Fruit fly (Drosophila melanogaster) whole organism, embryonic: Measurements from ENCODE around the gene VhaAC45RP.
A peak's percentile ranks its signal among the peaks of the same experiment; 100 is the strongest.

ENCODE experiments used
- Adf1 ChIP-seq: fragments of 200-800 bp; sonication (Bioruptor generic); IDR thresholded peaks from 2 replicates; pipeline ENCODE4 v1.3.6; 2022; ENCODE audit warnings: missing biosample characterization, missing genetic modification characterization
- BtbVII ChIP-seq: fragments of 200-800 bp; sonication (Bioruptor generic); optimal IDR thresholded peaks from 3 replicates; lab custom pipeline; 2017; ENCODE audit warnings: missing biosample characterization, mild to moderate bottlenecking, missing genetic modification characterization
- CG10431 ChIP-seq: fragments of 200-800 bp; sonication (Bioruptor generic); optimal IDR thresholded peaks from 3 replicates; lab custom pipeline; 2018; ENCODE audit warnings: missing biosample characterization, mild to moderate bottlenecking, missing genetic modification characterization
- CG12391 ChIP-seq: fragments of 200-800 bp; sonication (Bioruptor generic); optimal IDR thresholded peaks from 3 replicates; lab custom pipeline; 2018; ENCODE audit warnings: missing biosample characterization, mild to moderate bottlenecking, missing genetic modification characterization, moderate library complexity
- CG18011 ChIP-seq: fragments of 200-800 bp; sonication (Bioruptor generic); optimal IDR thresholded peaks from 2 replicates; lab custom pipeline; 2017; ENCODE audit warnings: missing biosample characterization, missing genetic modification characterization, mild to moderate bottlenecking, moderate library complexity, missing genotype
- CG2199 ChIP-seq: fragments of 200-800 bp; sonication (Bioruptor generic); IDR thresholded peaks from 3 replicates; pipeline ENCODE4 v1.3.6; 2022; ENCODE audit warnings: missing biosample characterization, missing genetic modification characterization
- CG30403 ChIP-seq: fragments of 200-800 bp; sonication (Bioruptor generic); optimal IDR thresholded peaks from 3 replicates; lab custom pipeline; 2016; ENCODE audit warnings: missing biosample characterization, missing genetic modification characterization
- CG31224 ChIP-seq: fragments of 200-800 bp; sonication (Bioruptor generic); IDR thresholded peaks from 2 replicates; pipeline ENCODE4 v1.3.6; 2022; ENCODE audit warnings: missing biosample characterization, missing genetic modification characterization
- CG31441 ChIP-seq: fragments of 200-800 bp; sonication (Bioruptor generic); IDR thresholded peaks from 2 replicates; pipeline ENCODE4 v1.3.6; 2022; ENCODE audit warnings: missing biosample characterization, missing genetic modification characterization
- CG3407 ChIP-seq: fragments of 200-800 bp; sonication (Bioruptor generic); optimal IDR thresholded peaks from 2 replicates; lab custom pipeline; 2018; ENCODE audit warnings: missing biosample characterization, mild to moderate bottlenecking, missing genetic modification characterization
- CG34224 ChIP-seq: fragments of 200-800 bp; sonication (Bioruptor generic); IDR thresholded peaks from 3 replicates; pipeline ENCODE4 v1.3.6; 2022; ENCODE audit warnings: missing biosample characterization, missing genetic modification characterization; ENCODE audit not compliant: partially characterized antibody
- CG3726 ChIP-seq: fragments of 200-800 bp; sonication (Bioruptor generic); IDR thresholded peaks from 3 replicates; pipeline ENCODE4, ENCODE4 v1.3.6; 2022; ENCODE audit warnings: missing biosample characterization, missing genetic modification characterization
- CG3838 ChIP-seq: fragments of 200-800 bp; sonication (Bioruptor generic); optimal IDR thresholded peaks from 3 replicates; lab custom pipeline; 2016; ENCODE audit warnings: missing biosample characterization, missing genetic modification characterization
- CG4282 ChIP-seq: fragments of 200-800 bp; sonication (Bioruptor generic); optimal IDR thresholded peaks from 2 replicates; lab custom pipeline; 2016; ENCODE audit warnings: missing biosample characterization, missing genetic modification characterization
- CG6813 ChIP-seq: fragments of 200-800 bp; sonication (Bioruptor generic); optimal IDR thresholded peaks from 2 replicates; lab custom pipeline; 2017; ENCODE audit warnings: missing biosample characterization, missing genetic modification characterization, mild to moderate bottlenecking, moderate library complexity, missing genetic modification reagents
- Deaf1 ChIP-seq: fragments of 200-800 bp; optimal IDR thresholded peaks from 3 replicates; lab custom pipeline; 2019; ENCODE audit warnings: missing biosample characterization, mild to moderate bottlenecking, missing genetic modification characterization, moderate library complexity
- Doc2 ChIP-seq: fragments of 200-800 bp; sonication (Bioruptor generic); IDR thresholded peaks from 2 replicates; pipeline ENCODE4 v1.3.6; 2022; ENCODE audit warnings: missing biosample characterization, missing genetic modification characterization
- Doc3 ChIP-seq: fragments of 200-800 bp; sonication (Bioruptor generic); IDR thresholded peaks from 3 replicates; pipeline ENCODE4 v1.3.6; 2022; ENCODE audit warnings: missing biosample characterization, missing genetic modification characterization; ENCODE audit not compliant: partially characterized antibody
- Drgx ChIP-seq: fragments of 200-800 bp; sonication (Bioruptor generic); IDR thresholded peaks from 2 replicates; pipeline ENCODE4 v1.3.6; 2022; ENCODE audit warnings: missing biosample characterization, missing genetic modification characterization
- Hr39 ChIP-seq: fragments of >200 bp; optimal IDR thresholded peaks from 2 replicates; lab custom pipeline; 2017
- Hr78 ChIP-seq, 2 experiments: fragments of 200-800 bp in 1 of 2; fragments of >200 bp in 1 of 2; sonication (Bioruptor generic) in 1 of 2; optimal IDR thresholded peaks; 2 replicates each; lab custom pipeline; 2017 to 2019; ENCODE audit warnings: missing biosample characterization in 2 of 2, missing genetic modification characterization in 2 of 2, mild to moderate bottlenecking in 1 of 2, moderate library complexity in 1 of 2
- Kr ChIP-seq: fragments of 200-800 bp; sonication (Bioruptor generic); optimal IDR thresholded peaks from 2 replicates; lab custom pipeline; 2017; ENCODE audit warnings: missing biosample characterization, mild to moderate bottlenecking, missing genetic modification characterization
- Lpt ChIP-seq: fragments of >200 bp; optimal IDR thresholded peaks from 2 replicates; lab custom pipeline; 2018; ENCODE audit warnings: missing biosample characterization, missing genetic modification characterization
- MTF-1 ChIP-seq: fragments of 200-800 bp; sonication (Bioruptor generic); optimal IDR thresholded peaks from 2 replicates; lab custom pipeline; 2018; ENCODE audit warnings: missing biosample characterization, mild to moderate bottlenecking, missing genetic modification characterization, borderline replicate concordance
- NC2β ChIP-seq: fragments of 200-800 bp; sonication (Bioruptor generic); optimal IDR thresholded peaks from 2 replicates; lab custom pipeline; 2016; ENCODE audit warnings: missing biosample characterization, missing genetic modification characterization
- Nf-YA ChIP-seq: fragments of 200-800 bp; sonication (Bioruptor generic); IDR thresholded peaks from 2 replicates; pipeline ENCODE4 v1.3.6; 2022; ENCODE audit warnings: missing biosample characterization, missing genetic modification characterization
- Ravus ChIP-seq: fragments of 200-800 bp; sonication (Bioruptor generic); IDR thresholded peaks from 2 replicates; pipeline ENCODE4 v1.3.6; 2022; ENCODE audit warnings: missing biosample characterization, missing genetic modification characterization
- Sox102F ChIP-seq: fragments of 200-800 bp; sonication (Bioruptor generic); optimal IDR thresholded peaks from 2 replicates; lab custom pipeline; 2018; ENCODE audit warnings: missing biosample characterization, mild to moderate bottlenecking, missing genetic modification characterization, moderate library complexity
- ase ChIP-seq: fragments of 200-800 bp; sonication (Bioruptor generic); IDR thresholded peaks from 3 replicates; pipeline ENCODE4 v1.3.6; 2022; ENCODE audit warnings: missing biosample characterization, missing genetic modification characterization
- ash1 ChIP-seq: fragments of 200-800 bp; sonication (Bioruptor generic); optimal IDR thresholded peaks from 2 replicates; lab custom pipeline; 2018; ENCODE audit warnings: missing biosample characterization, mild to moderate bottlenecking, missing genetic modification characterization
- bab2 ChIP-seq: fragments of 200-800 bp; sonication (Bioruptor generic); optimal IDR thresholded peaks from 2 replicates; lab custom pipeline; 2016; ENCODE audit warnings: missing biosample characterization, missing genetic modification characterization
- chm ChIP-seq: fragments of 200-800 bp; sonication (Bioruptor generic); IDR thresholded peaks from 2 replicates; pipeline ENCODE4 v1.3.6; 2022; ENCODE audit warnings: missing biosample characterization, missing genetic modification characterization
- crc ChIP-seq: fragments of 200-800 bp; sonication (Bioruptor generic); optimal IDR thresholded peaks from 2 replicates; lab custom pipeline; 2016; ENCODE audit warnings: missing biosample characterization, missing genetic modification characterization
- danr ChIP-seq: fragments of 200-800 bp; sonication (Bioruptor generic); IDR thresholded peaks from 2 replicates; pipeline ENCODE4 v1.3.6; 2022; ENCODE audit warnings: missing biosample characterization, missing genetic modification characterization
- ftz-f1 ChIP-seq: fragments of 200-800 bp; sonication (Bioruptor generic); optimal IDR thresholded peaks from 2 replicates; lab custom pipeline; 2016; ENCODE audit warnings: missing biosample characterization, missing genetic modification characterization
- kah ChIP-seq: fragments of 200-800 bp; sonication (Bioruptor generic); optimal IDR thresholded peaks from 2 replicates; lab custom pipeline; 2018; ENCODE audit warnings: missing biosample characterization, mild to moderate bottlenecking, missing genetic modification characterization
- lilli ChIP-seq: fragments of 200-800 bp; sonication (Bioruptor generic); optimal IDR thresholded peaks from 3 replicates; lab custom pipeline; 2016; ENCODE audit warnings: missing biosample characterization, missing genetic modification characterization
- nerfin-2 ChIP-seq: fragments of 200-800 bp; sonication (Bioruptor generic); IDR thresholded peaks from 2 replicates; pipeline ENCODE4 v1.3.6; 2022; ENCODE audit warnings: missing biosample characterization, missing genetic modification characterization; ENCODE audit not compliant: partially characterized antibody
- nom ChIP-seq: fragments of 200-800 bp; sonication (Bioruptor generic); optimal IDR thresholded peaks from 2 replicates; lab custom pipeline; 2017; ENCODE audit warnings: missing biosample characterization, missing genetic modification characterization, mild to moderate bottlenecking, moderate library complexity, missing genetic modification reagents
- pho ChIP-seq: fragments of 200-800 bp; sonication (Bioruptor generic); optimal IDR thresholded peaks from 2 replicates; lab custom pipeline; 2016; ENCODE audit warnings: missing biosample characterization, missing genetic modification characterization
- repo ChIP-seq: fragments of 200-800 bp; sonication (Bioruptor generic); optimal IDR thresholded peaks from 2 replicates; lab custom pipeline; 2016; ENCODE audit warnings: missing biosample characterization, missing genetic modification characterization
- sr ChIP-seq: fragments of 200-800 bp; sonication (Bioruptor generic); IDR thresholded peaks from 3 replicates; pipeline ENCODE4 v1.3.6; 2022; ENCODE audit warnings: missing biosample characterization, missing genetic modification characterization
- tio ChIP-seq: fragments of 200-800 bp; sonication (Bioruptor generic); optimal IDR thresholded peaks from 2 replicates; lab custom pipeline; 2017; ENCODE audit warnings: missing biosample characterization, missing genetic modification characterization, inconsistent platforms
- ttk ChIP-seq: fragments of 200-800 bp; sonication (Bioruptor generic); IDR thresholded peaks from 2 replicates; pipeline ENCODE4 v2.1.2; 2022; ENCODE audit warnings: missing biosample characterization, missing genetic modification characterization
- vfl ChIP-seq: fragments of 200-800 bp; sonication (Bioruptor generic); optimal IDR thresholded peaks from 2 replicates; lab custom pipeline; 2016; ENCODE audit warnings: missing biosample characterization, missing genetic modification characterization
- vvl ChIP-seq: fragments of 200-800 bp; sonication (Bioruptor generic); IDR thresholded peaks from 2 replicates; pipeline ENCODE4 v1.3.6; 2022; ENCODE audit warnings: missing biosample characterization, missing genetic modification characterization
- z ChIP-seq: fragments of 200-800 bp; sonication (Bioruptor generic); IDR thresholded peaks from 3 replicates; pipeline ENCODE4 v1.3.6; 2022; ENCODE audit warnings: missing biosample characterization, missing genetic modification characterization
- zf30C ChIP-seq: fragments of 200-800 bp; sonication (Bioruptor generic); optimal IDR thresholded peaks from 3 replicates; lab custom pipeline; 2018; ENCODE audit warnings: missing biosample characterization, mild to moderate bottlenecking, missing genetic modification characterization
- zfh1 ChIP-seq: fragments of 200-800 bp; sonication (Bioruptor generic); IDR thresholded peaks from 3 replicates; pipeline ENCODE4 v1.3.6; 2022; ENCODE audit warnings: missing biosample characterization, missing genetic modification characterization

Gene VhaAC45RP

DNA sequence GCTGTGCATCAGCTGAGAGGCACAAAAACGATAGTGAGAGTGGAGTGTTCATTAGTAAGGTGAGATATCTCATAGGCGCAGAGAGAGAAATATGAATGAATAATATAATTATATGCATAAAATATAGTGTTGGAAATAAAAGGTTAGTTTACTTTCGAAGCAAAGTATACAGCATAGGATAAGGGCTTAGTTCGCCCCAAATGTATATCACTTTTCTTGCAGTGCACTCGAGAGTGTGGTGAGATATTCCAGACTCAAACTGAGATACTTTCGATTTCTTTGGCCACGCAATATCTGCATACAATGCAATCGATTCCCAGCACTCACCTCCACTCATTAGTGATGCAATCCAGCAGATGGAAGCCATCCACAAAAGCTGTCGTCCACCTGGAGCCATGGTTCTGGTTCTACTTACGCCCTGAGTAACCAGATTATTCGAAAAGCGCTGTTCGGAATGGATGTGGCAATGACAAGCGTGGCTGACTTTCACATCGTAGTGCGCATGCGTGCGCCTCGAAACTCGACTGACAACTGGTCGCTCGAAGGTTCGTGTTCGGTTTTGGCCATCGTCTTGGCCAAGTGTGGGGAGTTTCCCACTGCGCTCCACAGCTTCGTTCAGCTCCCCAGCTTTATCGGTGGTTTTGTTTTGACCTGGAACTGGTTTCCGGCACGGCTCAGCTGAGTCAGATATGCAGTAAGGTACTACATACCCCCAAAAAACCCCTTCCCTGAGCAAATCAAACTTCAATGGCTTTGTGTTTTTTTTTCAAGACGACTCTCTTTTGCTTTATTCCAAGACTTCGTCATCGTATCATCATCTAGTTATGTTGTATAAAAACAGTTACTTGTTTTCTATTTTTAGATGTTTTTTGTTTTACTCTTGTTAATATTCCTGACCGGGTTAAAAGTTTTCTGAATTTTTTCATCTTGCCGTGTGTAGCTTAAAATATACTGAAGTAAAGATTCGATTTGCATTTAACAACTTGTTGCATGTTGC, 4.8 kb upstream of the VhaAC45RP start, which contains the start of gene Rsod (continued):
- TF ChIP-seq z (GFP tag; lab: Robert Waterston, UW), result peak; percentile 61; the same call in 2 of the 3 replicates
- TF ChIP-seq nerfin-2 (GFP tag; lab: Robert Waterston, UW), result no peak
- TF ChIP-seq Doc3 (GFP tag; lab: Robert Waterston, UW), result no peak
- peak; percentile 27; the same call in 1 of the 2 replicates for TF ChIP-seq Nf-YA (GFP tag; lab: Robert Waterston, UW)
- no peak for TF ChIP-seq repo (GFP tag; lab: Kevin White, UChicago)
- TF ChIP-seq CG18011 (GFP tag; lab: Kevin White, UChicago), result no peak
- TF ChIP-seq CG34224 (GFP tag; lab: Robert Waterston, UW), result no peak
- TF ChIP-seq Ravus (GFP tag; lab: Robert Waterston, UW), result no peak; the same call in 1 of the 2 replicates
- TF ChIP-seq ttk (GFP tag; lab: Robert Waterston, UW), result peak; percentile 83
- no peak for TF ChIP-seq CG2199 (GFP tag; lab: Robert Waterston, UW)
- no peak for TF ChIP-seq Hr39
- TF ChIP-seq ftz-f1 (GFP tag; lab: Kevin White, UChicago), result peak; percentile 37
- no peak for TF ChIP-seq CG3838 (GFP tag; lab: Kevin White, UChicago)
- TF ChIP-seq crc (GFP tag; lab: Kevin White, UChicago), result no peak
- TF ChIP-seq kah (GFP tag; lab: Kevin White, UChicago), result no peak
- TF ChIP-seq Kr, result no peak
- TF ChIP-seq Drgx (GFP tag; lab: Robert Waterston, UW), result peak; percentile 93
- TF ChIP-seq CG3407, result peak; percentile 51
- TF ChIP-seq sr (GFP tag; lab: Robert Waterston, UW), result peak; percentile 14; the same call in 1 of the 3 replicates
- TF ChIP-seq Hr78 (GFP tag; optimal IDR thresholded peaks at IDR 0.05; lab: Kevin White, UChicago), result peak in 1 of 2 experiments; percentile 27
- TF ChIP-seq danr, result no peak
- TF ChIP-seq CG12391 (tag; lab: Kevin White, UChicago), result peak; percentile 54
- TF ChIP-seq CG4282 (GFP tag; lab: Kevin White, UChicago), result no peak
- TF ChIP-seq ash1, result no peak
- TF ChIP-seq Adf1, result no peak
- peak; percentile 42; the same call in 1 of the 2 replicates for TF ChIP-seq chm
- peak; percentile 83 for TF ChIP-seq Deaf1 (tag; lab: Kevin White, UChicago)
- TF ChIP-seq CG31441 (GFP tag; lab: Robert Waterston, UW), result peak; percentile 52
- no peak for TF ChIP-seq CG6813 (GFP tag; lab: Kevin White, UChicago)
- peak; percentile 15 for TF ChIP-seq tio (GFP tag; lab: Kevin White, UChicago)
- no peak for TF ChIP-seq pho (GFP tag; lab: Kevin White, UChicago)
- peak; percentile 28; the same call in 1 of the 2 replicates for TF ChIP-seq CG31224 (GFP tag; lab: Robert Waterston, UW)
- peak; percentile 32 for TF ChIP-seq lilli
- TF ChIP-seq MTF-1 (GFP tag; lab: Kevin White, UChicago), result no peak
- no peak for TF ChIP-seq Lpt (GFP tag; lab: Kevin White, UChicago)
- peak; percentile 10 for TF ChIP-seq BtbVII (GFP tag; lab: Kevin White, UChicago)
- no peak for TF ChIP-seq vfl
- no peak for TF ChIP-seq Doc2 (GFP tag; lab: Robert Waterston, UW)
- peak; percentile 78 for TF ChIP-seq ase (GFP tag; lab: Robert Waterston, UW)
- no peak for TF ChIP-seq NC2β (GFP tag; lab: Kevin White, UChicago)
- TF ChIP-seq zfh1, result peak; percentile 83
- peak; percentile 64; the same call in 2 of the 3 replicates for TF ChIP-seq CG3726
- TF ChIP-seq nom (GFP tag; lab: Kevin White, UChicago), result no peak
- TF ChIP-seq Sox102F (GFP tag; lab: Kevin White, UChicago), result peak; percentile 72
- peak; percentile 27 for TF ChIP-seq CG10431 (GFP tag; lab: Kevin White, UChicago)
- TF ChIP-seq bab2 (GFP tag; lab: Kevin White, UChicago), result no peak
- peak; percentile 92 for TF ChIP-seq vvl
- peak; percentile 49 for TF ChIP-seq CG30403
- no peak for TF ChIP-seq zf30C
